Fruit fly (Drosophila melanogaster): ENCODE measurements around the gene CycJ.

The CycJ gene

DNA sequence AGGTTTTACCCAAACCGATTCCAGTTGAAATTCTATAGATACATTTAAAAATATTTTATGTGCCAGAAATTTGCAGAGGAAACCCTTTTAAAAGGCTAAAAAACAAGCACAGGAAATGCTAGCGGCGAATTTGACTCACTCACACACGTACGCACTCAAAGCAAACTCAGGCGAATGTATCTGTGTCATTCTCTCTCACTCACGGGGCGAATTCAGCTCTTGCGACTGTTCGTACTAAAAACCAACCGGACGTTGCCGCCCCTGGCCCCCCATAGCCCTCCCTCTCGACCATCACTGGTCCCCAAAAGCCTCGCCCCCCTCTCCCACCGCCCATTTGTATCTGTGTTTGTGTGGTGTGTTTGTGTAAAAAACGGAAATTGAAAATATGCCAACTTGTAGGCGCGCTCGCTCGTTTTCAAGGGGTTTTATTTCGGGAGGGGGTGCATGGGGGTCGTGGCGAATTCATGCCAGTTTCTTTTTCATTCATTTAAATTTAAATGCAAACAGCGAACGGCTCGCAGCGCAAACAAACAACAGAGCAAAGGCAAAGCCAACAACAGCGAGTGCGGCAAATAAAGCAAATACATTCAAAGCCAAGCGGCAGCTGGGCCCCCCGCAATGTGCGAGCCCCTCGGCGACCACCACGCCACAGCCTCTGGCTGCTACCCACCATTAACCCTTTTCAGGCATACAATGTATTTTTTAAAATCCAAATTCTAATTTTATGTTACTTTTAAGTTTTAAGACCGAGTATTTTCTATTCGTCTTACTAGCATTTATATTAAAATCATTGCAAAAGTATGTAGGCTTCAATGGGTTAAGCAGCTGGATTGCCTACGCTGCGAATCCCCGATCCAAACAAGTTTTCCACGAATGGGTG, 47.8 kb upstream of the CycJ start (continued):
- TF ChIP-seq CG42726 (GFP tag; IDR thresholded peaks at IDR 0.05; ENCODE audit: partially characterized antibody) (peak; percentile 62; the same call in 1 of the 2 replicates), fd102C (GFP tag; optimal IDR thresholded peaks at IDR 0.05) (no peak), lola (GFP tag; optimal IDR thresholded peaks at IDR 0.05) (peak in 1 of 3 experiments; percentile 8), CG8388 (GFP tag; optimal IDR thresholded peaks at IDR 0.05) (no peak), CG6683 (GFP tag; optimal IDR thresholded peaks at IDR 0.05) (peak; percentile 67), kah (GFP tag; optimal IDR thresholded peaks at IDR 0.05) (peak; percentile 31), fu2 (GFP tag; optimal IDR thresholded peaks at IDR 0.05) (peak; percentile 50), Side (GFP tag; optimal IDR thresholded peaks at IDR 0.05) (no peak), wor (GFP tag; IDR thresholded peaks at IDR 0.05) (peak; percentile 71), Bgb (GFP tag; IDR thresholded peaks at IDR 0.05; ENCODE audit: partially characterized antibody) (peak; percentile 55), CG2875 (GFP tag; optimal IDR thresholded peaks at IDR 0.05) (peak; percentile 41), CG9797 (GFP tag; optimal IDR thresholded peaks at IDR 0.05) (peak; percentile 13), CG15601 (tag; optimal IDR thresholded peaks at IDR 0.05) (peak; percentile 32), CG34224 (GFP tag; IDR thresholded peaks at IDR 0.05; ENCODE audit: partially characterized antibody) (no peak), CG2116 (GFP tag; optimal IDR thresholded peaks at IDR 0.05) (peak; percentile 20), CG11247 (GFP tag; IDR thresholded peaks at IDR 0.05) (peak; percentile 52), bcd (GFP tag; optimal IDR thresholded peaks at IDR 0.05) (peak; percentile 63), al (GFP tag; IDR thresholded peaks at IDR 0.05) (peak; percentile 78), dpn (GFP tag; optimal IDR thresholded peaks at IDR 0.05) (peak; percentile 58 to 72), grn (GFP tag; optimal IDR thresholded peaks at IDR 0.05) (peak; percentile 18), prd (optimal IDR thresholded peaks at IDR 0.05) (no peak), prd (GFP tag; IDR thresholded peaks at IDR 0.05) (peak; percentile 80), ssp (GFP tag; IDR thresholded peaks at IDR 0.05) (peak; percentile 58), Ravus (GFP tag; IDR thresholded peaks at IDR 0.05) (peak; percentile 58), row (GFP tag; IDR thresholded peaks at IDR 0.05) (peak; percentile 85), ken (GFP tag; IDR thresholded peaks at IDR 0.05) (peak; percentile 72; the same call in 1 of the 3 replicates), CG6689 (GFP tag; IDR thresholded peaks at IDR 0.05) (peak; percentile 74), Dek (tag; optimal IDR thresholded peaks at IDR 0.05) (peak; percentile 49), mirr (GFP tag; optimal IDR thresholded peaks at IDR 0.05) (peak; percentile 99), cad (GFP tag; optimal IDR thresholded peaks at IDR 0.05) (no peak), Nf-YC (tag; optimal IDR thresholded peaks at IDR 0.05) (peak; percentile 69), Sox102F (GFP tag; optimal IDR thresholded peaks at IDR 0.05) (peak; percentile 81), Xrp1 (GFP tag; IDR thresholded peaks at IDR 0.05) (peak; percentile 73), C15 (GFP tag; IDR thresholded peaks at IDR 0.05) (peak; percentile 71; the same call in 2 of the 3 replicates), Dp (GFP tag; optimal IDR thresholded peaks at IDR 0.05) (no peak), mam (GFP tag; optimal IDR thresholded peaks at IDR 0.05) (peak; percentile 64), CG32767 (GFP tag; IDR thresholded peaks at IDR 0.05) (peak; percentile 59), Doc3 (GFP tag; IDR thresholded peaks at IDR 0.05; ENCODE audit: partially characterized antibody) (no peak), gcm2 (GFP tag; optimal IDR thresholded peaks at IDR 0.05) (no peak), PHDP (tag; optimal IDR thresholded peaks at IDR 0.05) (peak; percentile 69), CG1647 (GFP tag; optimal IDR thresholded peaks at IDR 0.05) (peak; percentile 26), en (GFP tag; optimal IDR thresholded peaks at IDR 0.05) (no peak), Tbp (GFP tag; optimal IDR thresholded peaks at IDR 0.05) (no peak), gsb-n (tag; optimal IDR thresholded peaks at IDR 0.05) (peak; percentile 30), CG2129 (GFP tag; IDR thresholded peaks at IDR 0.05; ENCODE audit: partially characterized antibody) (no peak), dm (GFP tag; optimal IDR thresholded peaks at IDR 0.05) (peak; percentile 57), CG12391 (tag; optimal IDR thresholded peaks at IDR 0.05) (peak; percentile 69), CG18764 (GFP tag; optimal IDR thresholded peaks at IDR 0.05) (no peak)
